Worm (Caenorhabditis elegans) whole organism, L2 larva: ENCODE data around the gene oac-38.

Experiments used
- C34F6.9 ChIP-seq: fragments of 150-350 bp; optimal IDR thresholded peaks from 2 replicates; lab custom pipeline; 2014; ENCODE audit warnings: missing biosample characterization, missing genetic modification characterization
- F13H6.1 ChIP-seq: sonication (generic microtip); optimal IDR thresholded peaks from 2 replicates; lab custom pipeline; 2016; ENCODE audit warnings: missing genetic modification characterization, missing compliant biosample characterization
- R02D3.7 ChIP-seq: fragments of 150-350 bp; optimal IDR thresholded peaks from 2 replicates; lab custom pipeline; 2014; ENCODE audit warnings: missing biosample characterization, missing genetic modification characterization
- Y55F3AM.14 ChIP-seq: fragments of 200-800 bp; sonication (Bioruptor generic); optimal IDR thresholded peaks from 2 replicates; lab custom pipeline; 2018; ENCODE audit warnings: mild to moderate bottlenecking, missing genetic modification characterization, missing compliant biosample characterization
- ZK546.5 ChIP-seq: sonication (generic microtip); optimal IDR thresholded peaks from 2 replicates; lab custom pipeline; 2017; ENCODE audit warnings: missing biosample characterization, missing genetic modification characterization
- alr-1 ChIP-seq: fragments of 150-350 bp; optimal IDR thresholded peaks from 2 replicates; lab custom pipeline; 2014; ENCODE audit warnings: missing biosample characterization, missing genetic modification characterization
- aly-2 ChIP-seq: fragments of 150-350 bp; optimal IDR thresholded peaks from 2 replicates; lab custom pipeline; 2014; ENCODE audit warnings: missing biosample characterization, missing genetic modification characterization
- ama-1 ChIP-seq: fragments of 150-350 bp; optimal IDR thresholded peaks from 2 replicates; lab custom pipeline; 2018; ENCODE audit warnings: inconsistent platforms
- blmp-1 ChIP-seq: sonication (generic microtip); optimal IDR thresholded peaks from 2 replicates; lab custom pipeline; 2017; ENCODE audit warnings: missing genetic modification characterization, mild to moderate bottlenecking, missing compliant biosample characterization, antibody characterized with exemption, moderate library complexity; ENCODE audit not compliant: insufficient read depth
- ceh-16 ChIP-seq: fragments of 150-350 bp; optimal IDR thresholded peaks from 2 replicates; lab custom pipeline; 2014; ENCODE audit warnings: missing biosample characterization, missing genetic modification characterization
- ceh-82 ChIP-seq: fragments of 150-350 bp; optimal IDR thresholded peaks from 2 replicates; lab custom pipeline; 2014; ENCODE audit warnings: missing biosample characterization, missing genetic modification characterization
- crh-2 ChIP-seq: sonication (generic microtip); optimal IDR thresholded peaks from 2 replicates; lab custom pipeline; 2017; ENCODE audit warnings: missing biosample characterization, missing genetic modification characterization
- elt-1 ChIP-seq: fragments of 150-350 bp; optimal IDR thresholded peaks from 2 replicates; lab custom pipeline; 2014; ENCODE audit warnings: missing biosample characterization, missing genetic modification characterization
- elt-3 ChIP-seq: sonication (generic microtip); optimal IDR thresholded peaks from 2 replicates; lab custom pipeline; 2017; ENCODE audit warnings: missing biosample characterization, missing genetic modification characterization
- fos-1 ChIP-seq: fragments of 150-350 bp; optimal IDR thresholded peaks from 2 replicates; lab custom pipeline; 2014; ENCODE audit warnings: missing biosample characterization, missing genetic modification characterization
- lin-11 ChIP-seq: fragments of 150-350 bp; sonication (generic microtip); optimal IDR thresholded peaks from 2 replicates; lab custom pipeline; 2014; ENCODE audit warnings: missing biosample characterization, missing genetic modification characterization, inconsistent platforms, mixed read lengths
- lin-39 ChIP-seq: fragments of 150-350 bp; optimal IDR thresholded peaks from 2 replicates; lab custom pipeline; 2014; ENCODE audit warnings: missing biosample characterization, missing genetic modification reagents, missing genetic modification characterization
- lsy-2 ChIP-seq, 2 experiments: fragments of 150-350 bp in 1 of 2; sonication (generic microtip) in 1 of 2; optimal IDR thresholded peaks; 2 replicates each; lab custom pipeline; 2014 to 2017; ENCODE audit warnings: missing biosample characterization in 2 of 2, missing genetic modification characterization in 2 of 2
- mdl-1 ChIP-seq, 2 experiments: fragments of 150-350 bp in 1 of 2; sonication (generic microtip) in 1 of 2; optimal IDR thresholded peaks; 2 replicates each; lab custom pipeline; 2017; ENCODE audit warnings: missing biosample characterization in 2 of 2, missing genetic modification characterization in 2 of 2
- nhr-10 ChIP-seq: sonication (generic microtip); optimal IDR thresholded peaks from 2 replicates; lab custom pipeline; 2017; ENCODE audit warnings: missing biosample characterization, missing genetic modification characterization
- nhr-11 ChIP-seq: fragments of 150-350 bp; optimal IDR thresholded peaks from 2 replicates; lab custom pipeline; 2014; ENCODE audit warnings: missing biosample characterization, missing genetic modification characterization
- nhr-12 ChIP-seq: fragments of 150-350 bp; optimal IDR thresholded peaks from 2 replicates; lab custom pipeline; 2014; ENCODE audit warnings: missing biosample characterization, missing genetic modification characterization
- nhr-129 ChIP-seq: fragments of 150-350 bp; optimal IDR thresholded peaks from 2 replicates; lab custom pipeline; 2014; ENCODE audit warnings: missing biosample characterization, missing genetic modification characterization
- nhr-21 ChIP-seq: fragments of 150-350 bp; optimal IDR thresholded peaks from 2 replicates; lab custom pipeline; 2014; ENCODE audit warnings: missing biosample characterization, missing genetic modification characterization
- nhr-23 ChIP-seq: fragments of 150-350 bp; optimal IDR thresholded peaks from 2 replicates; lab custom pipeline; 2014; ENCODE audit warnings: missing biosample characterization, missing genetic modification reagents, missing genetic modification characterization
- nhr-237 ChIP-seq: fragments of 150-350 bp; optimal IDR thresholded peaks from 2 replicates; lab custom pipeline; 2014; ENCODE audit warnings: missing biosample characterization, missing genetic modification characterization
- nhr-25 ChIP-seq: fragments of 150-350 bp; sonication (generic microtip); optimal IDR thresholded peaks from 3 replicates; lab custom pipeline; 2014; ENCODE audit warnings: missing biosample characterization, missing genetic modification characterization
- nhr-6 ChIP-seq: fragments of 150-350 bp; optimal IDR thresholded peaks from 2 replicates; lab custom pipeline; 2014; ENCODE audit warnings: missing biosample characterization, missing genetic modification characterization
- peb-1 ChIP-seq: fragments of 150-350 bp; optimal IDR thresholded peaks from 2 replicates; lab custom pipeline; 2014; ENCODE audit warnings: missing biosample characterization, missing genetic modification characterization
- sem-4 ChIP-seq: fragments of 150-350 bp; optimal IDR thresholded peaks from 2 replicates; lab custom pipeline; 2014; ENCODE audit warnings: missing biosample characterization, missing genetic modification reagents, missing genetic modification characterization
- skn-1 ChIP-seq: sonication (generic microtip); optimal IDR thresholded peaks from 2 replicates; lab custom pipeline; 2017; ENCODE audit warnings: missing biosample characterization, missing genetic modification characterization
- sma-3 ChIP-seq: sonication (generic microtip); optimal IDR thresholded peaks from 2 replicates; lab custom pipeline; 2016; ENCODE audit warnings: missing genetic modification reagents, missing genetic modification characterization, missing compliant biosample characterization
- sma-9 ChIP-seq, 2 experiments: fragments of 150-350 bp in 1 of 2; sonication (generic microtip) in 1 of 2; optimal IDR thresholded peaks; 2 replicates each; lab custom pipeline; 2014 to 2016; ENCODE audit warnings: missing genetic modification characterization in 2 of 2, mild to moderate bottlenecking in 1 of 2, missing biosample characterization in 1 of 2, missing compliant biosample characterization in 1 of 2, missing genetic modification reagents in 1 of 2, moderate library complexity in 1 of 2
- snpc-4 ChIP-seq: fragments of 150-350 bp; optimal IDR thresholded peaks from 2 replicates; lab custom pipeline; 2014; ENCODE audit warnings: missing biosample characterization, missing genetic modification characterization
- unc-39 ChIP-seq: fragments of 150-350 bp; optimal IDR thresholded peaks from 2 replicates; lab custom pipeline; 2014; ENCODE audit warnings: missing biosample characterization, missing genetic modification characterization
- unc-55 ChIP-seq: fragments of 150-350 bp; sonication (generic microtip); optimal IDR thresholded peaks from 3 replicates; lab custom pipeline; 2014; ENCODE audit warnings: missing biosample characterization, missing genetic modification reagents, missing genetic modification characterization
- unc-62 ChIP-seq: fragments of 150-350 bp; optimal IDR thresholded peaks from 2 replicates; lab custom pipeline; 2014; ENCODE audit warnings: missing biosample characterization, missing genetic modification reagents, missing genetic modification characterization
- ztf-1 ChIP-seq: fragments of 200-800 bp; sonication (Bioruptor generic); conservative IDR thresholded peaks from 2 replicates; pipeline ENCODE4 v1.3.6; 2022; ENCODE audit warnings: missing genetic modification characterization, missing compliant biosample characterization
- ztf-11 ChIP-seq: sonication (generic microtip); optimal IDR thresholded peaks from 2 replicates; lab custom pipeline; 2017; ENCODE audit warnings: missing biosample characterization, missing genetic modification characterization
- ztf-4 ChIP-seq: fragments of 150-350 bp; optimal IDR thresholded peaks from 2 replicates; lab custom pipeline; 2014; ENCODE audit warnings: missing biosample characterization, missing genetic modification characterization

Gene oac-38

DNA sequence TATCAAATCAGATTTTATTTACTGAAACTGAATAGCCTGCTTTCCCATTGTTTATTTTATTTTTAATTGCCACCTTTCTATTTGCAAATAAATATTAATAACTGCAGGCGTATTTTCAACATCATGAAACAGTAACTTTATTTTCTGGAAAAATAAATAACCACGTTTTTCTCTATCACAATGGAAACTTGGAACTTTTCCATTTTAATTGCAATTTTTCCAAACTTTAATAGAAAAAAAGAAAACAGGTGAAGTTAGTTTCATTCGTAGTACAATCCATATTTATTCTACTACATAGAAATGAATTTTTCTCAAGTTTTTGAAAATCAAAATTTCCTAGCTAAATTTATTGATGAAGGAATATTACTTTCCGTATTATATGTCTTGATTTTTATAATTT lies 24.1 kb downstream of the oac-38 start, which contains the start of gene srz-42:
Gene srz-42, plus strand, starts transcription at position 301 of the 400 bp plus-strand sequence.
- TF ChIP-seq nhr-11 (tag; lab: Kevin White, UChicago) (no peak), sma-9 (GFP tag; optimal IDR thresholded peaks at IDR 0.05; lab: Kevin White, UChicago) (no peak), sma-9 (tag; optimal IDR thresholded peaks at IDR 0.05; lab: Kevin White, UChicago) (no peak), F13H6.1 (tag; lab: Kevin White, UChicago) (no peak), aly-2 (no peak), nhr-6 (tag; lab: Kevin White, UChicago) (no peak), ztf-4 (no peak), nhr-25 (tag; lab: Kevin White, UChicago) (no peak), nhr-23 (tag; lab: Kevin White, UChicago) (no peak), ztf-11 (tag; lab: Kevin White, UChicago) (no peak), skn-1 (tag; lab: Kevin White, UChicago) (no peak), crh-2 (tag; lab: Kevin White, UChicago) (no peak), ceh-82 (tag; lab: Kevin White, UChicago) (no peak), ceh-16 (tag; lab: Kevin White, UChicago) (no peak), unc-39 (tag; lab: Kevin White, UChicago) (no peak), lsy-2 (tag; optimal IDR thresholded peaks at IDR 0.05; lab: Kevin White, UChicago) (no peak), fos-1 (tag; lab: Kevin White, UChicago) (no peak), elt-1 (tag; lab: Kevin White, UChicago) (no peak), nhr-21 (tag; lab: Kevin White, UChicago) (no peak), snpc-4 (tag; lab: Kevin White, UChicago) (no peak), unc-55 (GFP tag; lab: Kevin White, UChicago) (no peak)

DNA sequence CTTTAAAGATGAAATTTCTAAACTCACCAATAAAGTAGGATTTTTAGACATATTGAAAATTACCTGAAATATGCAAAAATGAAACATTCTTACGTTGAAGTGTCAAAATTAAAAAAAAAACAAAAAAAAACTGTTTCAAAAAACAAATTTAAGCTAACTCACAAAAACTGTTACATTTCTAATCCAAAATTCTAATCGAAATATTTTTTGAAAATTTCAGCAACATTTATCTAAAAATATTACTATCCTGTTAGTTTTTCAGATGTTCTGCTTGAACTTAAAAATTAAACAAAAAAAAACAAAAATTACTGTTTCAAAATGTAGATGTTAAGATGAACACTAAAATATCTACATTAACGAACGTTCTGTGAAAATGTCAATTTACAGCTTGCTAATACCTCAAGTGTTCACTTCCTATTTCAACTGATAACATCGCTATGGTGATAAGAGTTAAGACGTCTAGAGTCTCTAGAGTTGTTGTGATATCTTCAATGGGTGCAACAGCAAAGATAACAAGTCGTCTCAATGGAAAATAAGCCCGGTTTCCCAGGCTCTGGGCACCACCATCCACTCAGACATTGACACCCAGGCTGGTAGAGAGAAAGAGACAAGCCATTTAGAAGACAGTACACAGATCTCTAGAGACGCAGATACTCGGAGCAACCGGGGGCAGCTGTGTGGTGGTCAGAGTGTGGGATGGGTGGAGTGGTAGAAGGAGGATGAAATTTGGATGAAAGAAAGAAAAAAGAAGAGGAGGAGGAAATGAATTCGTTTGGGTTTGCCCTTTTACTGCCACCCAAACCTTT lies 25.2 kb downstream of the oac-38 start, which contains the start of gene H12I19.115:
Gene H12I19.115, minus strand, starts transcription at position 51 of the 806 bp plus-strand sequence.
- peak; percentile 15 for TF ChIP-seq unc-55 (GFP tag; lab: Kevin White, UChicago)
- TF ChIP-seq C34F6.9, result peak; percentile 30
- TF ChIP-seq nhr-129 (tag; lab: Kevin White, UChicago), result peak; percentile 83
- TF ChIP-seq ztf-4, result no peak

DNA sequence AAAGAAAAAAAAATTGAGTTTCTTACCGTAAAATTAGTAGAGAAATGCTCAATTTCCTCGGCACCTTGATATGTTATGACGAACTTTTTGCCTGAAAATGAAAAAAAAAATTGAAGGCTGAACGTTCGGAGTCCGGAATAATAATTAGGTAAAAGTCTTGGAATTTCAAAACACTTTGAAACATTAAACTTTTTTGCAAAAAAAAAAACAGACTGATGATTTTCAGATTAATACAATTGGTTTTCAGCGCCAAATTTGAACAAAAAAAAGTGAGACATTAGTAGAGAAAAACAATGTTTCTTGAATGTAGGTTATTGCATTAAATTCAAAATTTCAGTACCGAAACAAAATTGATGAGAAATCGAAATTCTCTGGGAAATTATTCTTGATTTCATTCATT lies 29.2 kb downstream of the oac-38 start, which contains the start of gene nkcc-1:
Gene nkcc-1, minus strand, starts transcription at position 101 of the 400 bp plus-strand sequence.
- TF ChIP-seq F13H6.1 (tag; lab: Kevin White, UChicago), result no peak
- no peak for TF ChIP-seq nhr-237 (tag; lab: Kevin White, UChicago)
- no peak for TF ChIP-seq nhr-12 (tag; lab: Kevin White, UChicago)
- no peak for TF ChIP-seq blmp-1
- TF ChIP-seq aly-2, result no peak
- TF ChIP-seq unc-62 (GFP tag; lab: Kevin White, UChicago), result no peak
- TF ChIP-seq nhr-129 (tag; lab: Kevin White, UChicago), result no peak
- no peak for TF ChIP-seq elt-3 (tag; lab: Kevin White, UChicago)
- no peak for TF ChIP-seq alr-1 (tag; lab: Kevin White, UChicago)
- TF ChIP-seq lin-11, result no peak
- no peak for TF ChIP-seq ama-1
- no peak for TF ChIP-seq R02D3.7 (tag; lab: Kevin White, UChicago)
- no peak for TF ChIP-seq nhr-11 (tag; lab: Kevin White, UChicago)
- TF ChIP-seq peb-1 (tag; lab: Kevin White, UChicago), result no peak
- no peak for TF ChIP-seq ZK546.5 (tag; lab: Kevin White, UChicago)
- no peak for TF ChIP-seq lin-39
- no peak for TF ChIP-seq elt-1 (tag; lab: Kevin White, UChicago)
- no peak for TF ChIP-seq mdl-1 (tag; optimal IDR thresholded peaks at IDR 0.05; lab: Kevin White, UChicago)
- no peak for TF ChIP-seq sem-4 (tag; lab: Kevin White, UChicago)

DNA sequence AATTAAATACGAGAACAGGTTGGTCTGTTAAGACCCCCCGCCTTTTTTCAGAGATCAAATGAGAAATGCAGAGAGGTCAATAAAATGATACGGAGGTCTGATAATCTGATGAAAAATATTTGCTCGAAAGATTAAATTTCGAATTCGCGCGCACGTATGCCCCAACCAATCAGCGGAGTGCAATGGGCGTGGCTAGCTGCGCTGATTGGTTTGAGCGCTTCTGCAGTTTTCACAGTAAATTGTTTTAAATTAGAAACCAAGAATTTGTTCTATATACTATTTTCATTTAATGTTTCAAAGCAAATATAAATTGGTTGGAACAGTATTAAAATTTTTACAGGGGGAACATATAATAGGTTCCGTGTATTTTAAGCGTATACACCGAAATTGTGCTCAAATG lies 33.8 kb downstream of the oac-38 start:
- TF ChIP-seq unc-39 (tag; lab: Kevin White, UChicago) (no peak), ZK546.5 (tag; lab: Kevin White, UChicago) (no peak), crh-2 (tag; lab: Kevin White, UChicago) (no peak), sma-3 (GFP tag; lab: Kevin White, UChicago) (no peak), Y55F3AM.14 (no peak), fos-1 (tag; lab: Kevin White, UChicago) (no peak), nhr-10 (tag; lab: Kevin White, UChicago) (no peak), elt-1 (tag; lab: Kevin White, UChicago) (no peak), ztf-1 (GFP tag; lab: Robert Waterston, UW) (no peak)
